Worm (Caenorhabditis elegans): ENCODE data around the gene srw-142.

- TF ChIP-seq nhr-76 (tag; optimal IDR thresholded peaks at IDR 0.05) (no peak), ham-2 (GFP tag; optimal IDR thresholded peaks at IDR 0.05) (no peak), ztf-11 (tag; optimal IDR thresholded peaks at IDR 0.05) (no peak), lsy-2 (tag; optimal IDR thresholded peaks at IDR 0.05) (no peak), lin-13 (tag; optimal IDR thresholded peaks at IDR 0.05) (no peak), unc-62 (GFP tag; optimal IDR thresholded peaks at IDR 0.05) (no peak), snpc-4 (tag; optimal IDR thresholded peaks at IDR 0.05) (no peak), unc-39 (tag; optimal IDR thresholded peaks at IDR 0.05) (no peak), nhr-237 (tag; optimal IDR thresholded peaks at IDR 0.05) (no peak)
These were observed 48.6 kb downstream of the srw-142 start, which contains the start of gene zmp-3 for ce11 chrV:2909525-2909924.
